Worm (Caenorhabditis elegans): ENCODE data around the gene nspg-11.

DNA sequence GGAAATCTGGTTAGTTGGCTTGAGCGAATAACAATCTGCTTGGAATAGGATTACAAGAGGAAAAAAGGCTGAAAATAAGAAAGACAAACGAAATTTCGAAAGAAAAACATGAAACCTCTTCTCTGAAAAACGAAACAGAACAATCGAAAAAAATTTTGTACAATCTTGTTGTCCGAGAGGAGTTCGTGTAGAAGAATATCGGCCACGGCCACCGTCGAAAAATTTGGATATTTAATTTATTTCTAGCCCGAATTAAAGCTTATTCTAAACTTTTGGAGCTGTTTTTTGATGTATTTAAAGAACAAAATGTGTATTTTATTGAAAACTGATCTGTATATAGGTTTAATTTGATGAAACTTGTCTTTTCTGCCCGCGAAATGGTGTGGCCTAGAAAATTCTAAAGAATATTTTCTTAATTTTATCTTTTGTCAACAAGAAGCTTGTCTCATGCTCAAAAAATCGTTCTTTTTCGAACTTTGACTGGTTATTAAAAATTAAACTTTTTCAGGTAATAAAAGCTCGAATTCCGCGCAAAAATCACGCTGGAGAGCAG, 12.7 kb upstream of the nspg-11 start, which contains the start of gene T20D3.5:
- TF ChIP-seq crh-2 (tag; optimal IDR thresholded peaks at IDR 0.05) (no peak), unc-62 (GFP tag; optimal IDR thresholded peaks at IDR 0.05) (no peak), unc-55 (GFP tag; optimal IDR thresholded peaks at IDR 0.05) (no peak), snpc-4 (tag; optimal IDR thresholded peaks at IDR 0.05) (no peak), fos-1 (tag; optimal IDR thresholded peaks at IDR 0.05) (no peak), F13H6.1 (tag; optimal IDR thresholded peaks at IDR 0.05) (no peak), elt-3 (tag; optimal IDR thresholded peaks at IDR 0.05) (no peak), ztf-4 (tag; optimal IDR thresholded peaks at IDR 0.05) (no peak), lin-13 (GFP tag; optimal IDR thresholded peaks at IDR 0.05) (no peak), aly-2 (tag; optimal IDR thresholded peaks at IDR 0.05) (no peak), egl-27 (tag; optimal IDR thresholded peaks at IDR 0.05) (no peak), dmd-4 (tag; optimal IDR thresholded peaks at IDR 0.05) (no peak)
